Worm (Caenorhabditis elegans) whole organism, young adult: ENCODE measurements around the gene C05D11.5.

Source experiments
- B0336.3 ChIP-seq: fragments of 200-800 bp; sonication (Bioruptor generic); IDR thresholded peaks from 2 replicates; pipeline ENCODE4 v1.3.6; 2022; ENCODE audit warnings: missing genetic modification characterization, missing compliant biosample characterization
- C06A6.2 ChIP-seq: fragments of 200-800 bp; sonication (Bioruptor generic); conservative IDR thresholded peaks from 2 replicates; pipeline ENCODE4 v1.3.6; 2022; ENCODE audit warnings: missing genetic modification characterization, missing compliant biosample characterization
- F49E8.2 ChIP-seq: sonication (generic microtip); optimal IDR thresholded peaks from 3 replicates; lab custom pipeline; 2017; ENCODE audit warnings: missing genetic modification characterization, mild to moderate bottlenecking, missing compliant biosample characterization, antibody characterized with exemption, moderate library complexity; ENCODE audit not compliant: insufficient read depth
- F52B5.7 ChIP-seq: sonication (generic microtip); optimal IDR thresholded peaks from 2 replicates; lab custom pipeline; 2016; ENCODE audit warnings: mild to moderate bottlenecking, missing genetic modification characterization, missing compliant biosample characterization
- K11D2.4 ChIP-seq: fragments of 200-800 bp; sonication (Bioruptor generic); IDR thresholded peaks from 2 replicates; pipeline ENCODE4 v1.3.6; 2022; ENCODE audit warnings: missing genetic modification reagents, missing genetic modification characterization, missing compliant biosample characterization
- K12H6.12 ChIP-seq: fragments of 200-800 bp; sonication (Bioruptor generic); optimal IDR thresholded peaks from 2 replicates; lab custom pipeline; 2018; ENCODE audit warnings: mild to moderate bottlenecking, missing genetic modification characterization, missing compliant biosample characterization
- Y53G8AR.9 ChIP-seq: fragments of 200-800 bp; sonication (Bioruptor generic); conservative IDR thresholded peaks from 2 replicates; pipeline ENCODE4 v1.3.6; 2022; ENCODE audit warnings: missing genetic modification reagents, missing genetic modification characterization, missing compliant biosample characterization
- Y79H2A.3 ChIP-seq: fragments of 200-800 bp; sonication (Bioruptor generic); conservative IDR thresholded peaks from 2 replicates; pipeline ENCODE4 v1.3.6; 2022; ENCODE audit warnings: missing genetic modification reagents, missing genetic modification characterization, missing compliant biosample characterization
- atf-7 ChIP-seq: sonication (generic microtip); optimal IDR thresholded peaks from 2 replicates; lab custom pipeline; 2017; ENCODE audit warnings: mild to moderate bottlenecking, missing genetic modification characterization, missing compliant biosample characterization
- attf-3 ChIP-seq: fragments of 200-800 bp; sonication (Bioruptor generic); conservative IDR thresholded peaks from 2 replicates; pipeline ENCODE4 v1.3.6; 2022; ENCODE audit warnings: missing genetic modification reagents, missing genetic modification characterization, missing compliant biosample characterization
- ceh-40 ChIP-seq: fragments of 200-800 bp; sonication (Bioruptor generic); IDR thresholded peaks from 2 replicates; pipeline ENCODE4 v1.3.6; 2022; ENCODE audit warnings: missing genetic modification characterization, missing compliant biosample characterization
- ceh-91 ChIP-seq: fragments of 200-800 bp; sonication (Bioruptor generic); IDR thresholded peaks from 2 replicates; pipeline ENCODE4 v1.3.6; 2022; ENCODE audit warnings: missing genetic modification reagents, missing genetic modification characterization, missing compliant biosample characterization
- dox-1 ChIP-seq: fragments of 200-800 bp; sonication (Bioruptor generic); IDR thresholded peaks from 2 replicates; pipeline ENCODE4 v1.3.6; 2022; ENCODE audit warnings: missing genetic modification reagents, missing genetic modification characterization, missing compliant biosample characterization
- dpff-1 ChIP-seq: sonication (generic microtip); optimal IDR thresholded peaks from 2 replicates; lab custom pipeline; 2017; ENCODE audit warnings: mild to moderate bottlenecking, missing genetic modification characterization, missing compliant biosample characterization
- dpl-1 ChIP-seq: fragments of 150-350 bp; optimal IDR thresholded peaks from 2 replicates; lab custom pipeline; 2014; ENCODE audit warnings: missing biosample characterization, missing genetic modification reagents, missing genetic modification characterization
- egl-18 ChIP-seq: fragments of 200-800 bp; sonication (Bioruptor generic); IDR thresholded peaks from 2 replicates; pipeline ENCODE4 v1.3.6; 2022; ENCODE audit warnings: missing genetic modification reagents, missing genetic modification characterization, missing compliant biosample characterization
- egl-44 ChIP-seq: fragments of 200-800 bp; sonication (Bioruptor generic); IDR thresholded peaks from 2 replicates; pipeline ENCODE4 v1.3.6; 2022; ENCODE audit warnings: missing genetic modification reagents, missing genetic modification characterization, missing compliant biosample characterization
- ekl-4 ChIP-seq: fragments of 200-800 bp; sonication (Bioruptor generic); IDR thresholded peaks from 2 replicates; pipeline ENCODE4 v1.3.6; 2022; ENCODE audit warnings: missing genetic modification reagents, missing genetic modification characterization, missing compliant biosample characterization
- him-1 ChIP-seq: sonication (generic microtip); optimal IDR thresholded peaks from 2 replicates; lab custom pipeline; 2016; ENCODE audit warnings: missing genotype, missing genetic modification reagents, missing genetic modification characterization, missing compliant biosample characterization
- hlh-26 ChIP-seq: fragments of 200-800 bp; sonication (Bioruptor generic); conservative IDR thresholded peaks from 2 replicates; pipeline ENCODE4 v1.3.6; 2022; ENCODE audit warnings: missing genetic modification reagents, missing genetic modification characterization, missing compliant biosample characterization
- hmg-1.2 ChIP-seq: fragments of 200-800 bp; sonication (Bioruptor generic); IDR thresholded peaks from 2 replicates; pipeline ENCODE4 v1.3.6; 2022; ENCODE audit warnings: missing genetic modification reagents, missing genetic modification characterization, missing compliant biosample characterization
- hrde-1 ChIP-seq: sonication (generic microtip); optimal IDR thresholded peaks from 2 replicates; lab custom pipeline; 2016; ENCODE audit warnings: missing genetic modification characterization, mild to moderate bottlenecking, missing compliant biosample characterization, moderate library complexity, missing genotype, missing genetic modification reagents, borderline replicate concordance
- lin-40 ChIP-seq: sonication (generic microtip); optimal IDR thresholded peaks from 2 replicates; lab custom pipeline; 2016; ENCODE audit warnings: missing genetic modification characterization, mild to moderate bottlenecking, missing compliant biosample characterization, missing genotype, missing genetic modification reagents
- lin-54 ChIP-seq: fragments of 200-800 bp; sonication (Bioruptor generic); optimal IDR thresholded peaks from 2 replicates; lab custom pipeline; 2018; ENCODE audit warnings: mild to moderate bottlenecking, missing genetic modification characterization, missing compliant biosample characterization
- lsy-27 ChIP-seq: sonication (generic microtip); optimal IDR thresholded peaks from 2 replicates; lab custom pipeline; 2017; ENCODE audit warnings: missing genetic modification characterization, mild to moderate bottlenecking, missing compliant biosample characterization, antibody characterized with exemption, missing genotype, borderline replicate concordance; ENCODE audit not compliant: insufficient read depth
- madf-8 ChIP-seq: fragments of 200-800 bp; sonication (Bioruptor generic); conservative IDR thresholded peaks from 2 replicates; pipeline ENCODE4 v1.3.6; 2022; ENCODE audit warnings: missing genetic modification reagents, missing genetic modification characterization, missing compliant biosample characterization
- mcd-1 ChIP-seq: fragments of 200-800 bp; sonication (Bioruptor generic); IDR thresholded peaks from 2 replicates; pipeline ENCODE4 v1.3.6; 2022; ENCODE audit warnings: missing genetic modification reagents, missing genetic modification characterization, missing compliant biosample characterization
- nfyb-1 ChIP-seq: fragments of 200-800 bp; sonication (Bioruptor generic); IDR thresholded peaks from 2 replicates; pipeline ENCODE4 v1.3.6; 2022; ENCODE audit warnings: missing genetic modification reagents, missing genetic modification characterization, missing compliant biosample characterization
- nhr-179 ChIP-seq: sonication (generic microtip); optimal IDR thresholded peaks from 2 replicates; lab custom pipeline; 2016; ENCODE audit warnings: mild to moderate bottlenecking, missing genetic modification characterization, missing compliant biosample characterization
- pbrm-1 ChIP-seq: fragments of 200-800 bp; sonication (Bioruptor generic); IDR thresholded peaks from 2 replicates; pipeline ENCODE4 v1.3.6; 2022; ENCODE audit warnings: missing genetic modification reagents, missing genetic modification characterization, missing compliant biosample characterization
- repo-1 ChIP-seq: sonication (generic microtip); optimal IDR thresholded peaks from 2 replicates; lab custom pipeline; 2017; ENCODE audit warnings: mild to moderate bottlenecking, missing genetic modification characterization, missing compliant biosample characterization
- rpc-1 ChIP-seq, 2 experiments: fragments of 150-350 bp in 1 of 2; sonication (generic microtip) in 1 of 2; optimal IDR thresholded peaks; 2 replicates each; lab custom pipeline; 2014 to 2018; ENCODE audit warnings: missing biosample characterization in 1 of 2, missing genetic modification characterization in 1 of 2, missing genetic modification reagents in 1 of 2, missing genotype in 1 of 2
- somi-1 ChIP-seq: fragments of 200-800 bp; sonication (Bioruptor generic); optimal IDR thresholded peaks from 2 replicates; lab custom pipeline; 2018; ENCODE audit warnings: mild to moderate bottlenecking, missing genetic modification characterization, missing compliant biosample characterization
- tbx-9 ChIP-seq: sonication (generic microtip); optimal IDR thresholded peaks from 2 replicates; lab custom pipeline; 2016; ENCODE audit warnings: borderline replicate concordance, missing genetic modification characterization, inconsistent platforms, missing compliant biosample characterization
- unc-62 ChIP-seq: fragments of 150-350 bp; optimal IDR thresholded peaks from 2 replicates; lab custom pipeline; 2014; ENCODE audit warnings: missing biosample characterization, missing genetic modification reagents, missing genetic modification characterization
- ztf-18 ChIP-seq: sonication (generic microtip); optimal IDR thresholded peaks from 2 replicates; lab custom pipeline; 2016; ENCODE audit warnings: missing genotype, mild to moderate bottlenecking, missing genetic modification characterization, missing compliant biosample characterization

The C05D11.5 gene

DNA sequence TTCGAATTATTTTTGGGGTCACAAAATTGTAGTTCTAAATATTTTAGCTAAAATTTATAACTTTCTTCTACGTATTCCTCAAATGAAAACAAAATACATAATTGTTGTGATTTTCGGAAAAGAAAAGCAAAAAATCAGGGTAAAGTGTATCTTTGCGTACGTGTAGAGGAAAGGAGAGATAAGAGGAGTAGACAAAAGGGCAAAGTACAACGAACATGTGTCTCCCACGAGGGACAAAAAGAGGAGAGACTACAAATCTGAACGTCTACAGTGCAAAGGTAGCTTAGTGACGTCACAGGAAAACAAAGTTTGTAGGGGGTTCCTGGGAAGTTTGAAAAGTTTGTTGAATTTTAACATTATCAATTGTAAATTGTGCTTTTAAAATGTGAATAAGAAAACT is 35.7 kb upstream of the C05D11.5 start (continued):
- TF ChIP-seq Y53G8AR.9 (GFP tag; lab: Robert Waterston, UW) (0 out of 2 replicates have a peak, but pooled peaks have one; percentile 35), rpc-1 (optimal IDR thresholded peaks at IDR 0.05; lab: Kevin White, UChicago) (no peak), rpc-1 (tag; optimal IDR thresholded peaks at IDR 0.05; lab: Kevin White, UChicago) (no peak), mcd-1 (peak; percentile 42), dpl-1 (GFP tag; lab: Kevin White, UChicago) (no peak), lin-40 (tag; lab: Kevin White, UChicago) (peak; percentile 36), hmg-1.2 (GFP tag; lab: Robert Waterston, UW) (0 out of 2 replicates have a peak, but pooled peaks have one; percentile 17), ztf-18 (tag; lab: Kevin White, UChicago) (no peak), ceh-40 (GFP tag; lab: Robert Waterston, UW) (no peak), C06A6.2 (GFP tag; lab: Robert Waterston, UW) (peak; percentile 57; the same call in 1 of the 2 replicates), somi-1 (peak; percentile 7), madf-8 (no peak), egl-18 (GFP tag; lab: Robert Waterston, UW) (no peak), unc-62 (no peak), atf-7 (tag; lab: Kevin White, UChicago) (peak; percentile 64), hrde-1 (tag; lab: Kevin White, UChicago) (no peak), B0336.3 (peak; percentile 47; the same call in 1 of the 2 replicates), Y79H2A.3 (GFP tag; lab: Robert Waterston, UW) (peak; percentile 9; the same call in 1 of the 2 replicates), ekl-4 (no peak), him-1 (tag; lab: Kevin White, UChicago) (no peak), lin-54 (GFP tag; lab: Kevin White, UChicago) (peak; percentile 13), dox-1 (0 out of 2 replicates have a peak, but pooled peaks have one; percentile 44), tbx-9 (tag; lab: Kevin White, UChicago) (no peak), pbrm-1 (GFP tag; lab: Robert Waterston, UW) (no peak; the same call in 1 of the 2 replicates), egl-44 (GFP tag; lab: Robert Waterston, UW) (0 out of 2 replicates have a peak, but pooled peaks have one; percentile 50), K12H6.12 (tag; lab: Kevin White, UChicago) (peak; percentile 7)

DNA sequence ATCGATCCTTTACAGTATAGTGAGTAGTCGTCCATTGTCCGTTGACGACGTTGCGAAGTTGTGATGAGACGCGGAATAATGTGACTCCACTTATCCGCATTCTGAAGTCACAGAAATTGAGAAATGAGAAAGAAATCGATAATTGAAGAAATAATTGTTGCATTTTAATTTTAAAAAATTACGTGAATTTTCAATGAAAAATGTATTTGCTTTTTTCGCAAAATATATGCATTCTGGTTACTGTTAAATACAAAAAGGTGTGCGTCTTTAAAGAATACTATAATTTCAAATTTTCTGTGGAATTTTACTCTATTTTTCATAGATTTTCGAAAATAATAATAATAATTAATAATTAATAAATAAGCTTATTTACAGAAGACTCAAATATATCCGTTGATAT is 35.0 kb upstream of the C05D11.5 start, which contains the start of gene let-721:
Gene let-721, minus strand, starts transcription at position 101 of the 400 bp plus-strand sequence.
- TF ChIP-seq lsy-27 (tag; lab: Kevin White, UChicago) (no peak), F52B5.7 (tag; lab: Kevin White, UChicago) (no peak), nhr-179 (tag; lab: Kevin White, UChicago) (no peak), lin-54 (GFP tag; lab: Kevin White, UChicago) (no peak), pbrm-1 (GFP tag; lab: Robert Waterston, UW) (no peak), nfyb-1 (GFP tag; lab: Robert Waterston, UW) (no peak), dpff-1 (tag; lab: Kevin White, UChicago) (no peak), K11D2.4 (GFP tag; lab: Robert Waterston, UW) (no peak), repo-1 (tag; lab: Kevin White, UChicago) (no peak), tbx-9 (tag; lab: Kevin White, UChicago) (no peak), attf-3 (no peak), F49E8.2 (tag; lab: Kevin White, UChicago) (no peak), K12H6.12 (tag; lab: Kevin White, UChicago) (no peak), hlh-26 (GFP tag; lab: Robert Waterston, UW) (no peak), ceh-91 (no peak)
